ENCODE assay signal across 6 fruit fly cellular contexts in the genomic region with DNA sequence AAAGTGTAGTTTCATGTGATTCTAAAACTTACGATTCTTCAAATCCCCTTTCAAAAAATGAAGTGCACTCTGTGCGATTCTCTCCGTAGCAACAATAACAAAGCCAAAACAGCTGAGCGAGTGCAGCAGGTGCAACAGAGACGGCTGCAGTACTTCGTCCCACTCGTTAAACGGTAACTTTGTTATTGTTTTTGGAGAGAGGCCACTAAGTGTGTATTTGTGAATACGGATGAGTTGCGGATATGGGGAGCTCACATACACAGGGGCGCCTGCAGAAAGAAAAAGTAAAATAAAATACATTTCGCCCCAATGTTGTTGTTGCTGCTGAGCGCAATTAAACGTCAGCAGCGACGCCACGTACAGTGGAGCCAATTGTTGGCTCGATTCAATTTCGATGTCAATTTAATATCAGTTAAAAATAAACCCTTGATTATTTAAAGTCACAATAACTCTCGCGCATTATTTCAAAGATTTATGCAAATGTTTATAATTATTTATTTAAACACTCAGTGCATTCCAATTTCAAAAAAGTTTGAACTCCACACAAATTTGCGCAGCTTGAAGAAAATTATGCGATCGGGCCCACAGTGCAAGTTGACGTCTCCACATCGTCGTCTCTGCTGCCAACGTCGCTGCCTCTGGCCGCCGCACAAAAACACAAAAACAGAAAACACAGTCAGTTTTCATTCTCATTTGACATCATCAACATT.
TF ChIP-seq lines count a peak whose summit lies in the region.

No protein-coding gene starts in this region.

- TF ChIP-seq CTCF in whole organism, embryonic (GFP tag; optimal IDR thresholded peaks at IDR 0.05; lab: Kevin White, UChicago), result peak; percentile 70

TF ChIP-seq in whole organism, 6 proteins besides CTCF, POLR2A, EP300 and RAD21:
- TF ChIP-seq psq (optimal IDR thresholded peaks at IDR 0.05; lab: Kevin White, UChicago), result no peak
- TF ChIP-seq CG8478 (optimal IDR thresholded peaks at IDR 0.05; lab: Kevin White, UChicago), result peak; percentile 59
- no peak for TF ChIP-seq pan (optimal IDR thresholded peaks at IDR 0.05; lab: Kevin White, UChicago)

TF ChIP-seq in whole organism, adult, 20 proteins besides CTCF, POLR2A, EP300 and RAD21 (continues in another document):
- TF ChIP-seq CG1620 (GFP tag; optimal IDR thresholded peaks at IDR 0.05; lab: Kevin White, UChicago) (peak; percentile 99), tj (GFP tag; optimal IDR thresholded peaks at IDR 0.05; lab: Kevin White, UChicago) (peak; percentile 96), ovo (GFP tag; optimal IDR thresholded peaks at IDR 0.05; lab: Kevin White, UChicago) (peak; percentile 99), cic (GFP tag; optimal IDR thresholded peaks at IDR 0.05; lab: Kevin White, UChicago) (peak; percentile 93), CG11617 (GFP tag; optimal IDR thresholded peaks at IDR 0.05; lab: Kevin White, UChicago) (peak; percentile 100), Clk (GFP tag; optimal IDR thresholded peaks at IDR 0.05; lab: Kevin White, UChicago) (peak; percentile 98), bab1 (GFP tag; optimal IDR thresholded peaks at IDR 0.05; lab: Kevin White, UChicago) (peak; percentile 99), CG7045 (GFP tag; optimal IDR thresholded peaks at IDR 0.05; lab: Kevin White, UChicago) (peak; percentile 98), Crg-1 (GFP tag; optimal IDR thresholded peaks at IDR 0.05; lab: Kevin White, UChicago) (peak; percentile 99), Mnt (GFP tag; optimal IDR thresholded peaks at IDR 0.05; lab: Kevin White, UChicago) (peak; percentile 98), cnc (optimal IDR thresholded peaks at IDR 0.05; lab: Kevin White, UChicago) (peak; percentile 40 to 67), Hr96 (GFP tag; optimal IDR thresholded peaks at IDR 0.05; lab: Kevin White, UChicago) (peak; percentile 100), CG33017 (tag; optimal IDR thresholded peaks at IDR 0.05; lab: Kevin White, UChicago) (peak; percentile 97), CG7101 (tag; optimal IDR thresholded peaks at IDR 0.05; lab: Kevin White, UChicago) (peak; percentile 99), kay (GFP tag; lab: Kevin White, UChicago; ENCODE audit: borderline replicate concordance) (peak; percentile 98)

TF ChIP-seq in whole organism, embryonic, 481 proteins besides CTCF, POLR2A, EP300 and RAD21 (continues in another document):
- peak; percentile 92 for TF ChIP-seq crc (GFP tag; optimal IDR thresholded peaks at IDR 0.05; lab: Kevin White, UChicago)
- peak; percentile 98 for TF ChIP-seq Meics (GFP tag; optimal IDR thresholded peaks at IDR 0.05; lab: Kevin White, UChicago)
- peak; percentile 96 to 98 for TF ChIP-seq Hr51 (GFP tag; optimal IDR thresholded peaks at IDR 0.05; lab: Kevin White, UChicago)
- peak; percentile 89; the same call in 2 of the 3 replicates for TF ChIP-seq gce (GFP tag; IDR thresholded peaks at IDR 0.05; lab: Robert Waterston, UW)
- TF ChIP-seq pb (GFP tag; optimal IDR thresholded peaks at IDR 0.05; lab: Kevin White, UChicago), result peak; percentile 95
- TF ChIP-seq Dip3 (GFP tag; optimal IDR thresholded peaks at IDR 0.05; lab: Kevin White, UChicago), result peak; percentile 93
- peak; percentile 96 for TF ChIP-seq Mrtf (GFP tag; IDR thresholded peaks at IDR 0.05; lab: Robert Waterston, UW)
- TF ChIP-seq slbo (GFP tag; IDR thresholded peaks at IDR 0.05; lab: Robert Waterston, UW), result peak; percentile 97
- TF ChIP-seq BtbVII (GFP tag; optimal IDR thresholded peaks at IDR 0.05; lab: Kevin White, UChicago), result peak; percentile 99
- peak; percentile 94 for TF ChIP-seq CG4854 (GFP tag; optimal IDR thresholded peaks at IDR 0.05; lab: Kevin White, UChicago)
- TF ChIP-seq CG18619 (GFP tag; optimal IDR thresholded peaks at IDR 0.05; lab: Kevin White, UChicago), result peak; percentile 98
- TF ChIP-seq cwo (GFP tag; optimal IDR thresholded peaks at IDR 0.05; lab: Kevin White, UChicago), result peak; percentile 96
- peak; percentile 97 for TF ChIP-seq Bteb2 (GFP tag; optimal IDR thresholded peaks at IDR 0.05; lab: Kevin White, UChicago)
- peak; percentile 93 for TF ChIP-seq CG16863 (GFP tag; optimal IDR thresholded peaks at IDR 0.05; lab: Kevin White, UChicago)
- peak; percentile 96 for TF ChIP-seq stc (GFP tag; IDR thresholded peaks at IDR 0.05; lab: Robert Waterston, UW)
- TF ChIP-seq CG15514 (GFP tag; optimal IDR thresholded peaks at IDR 0.05; lab: Kevin White, UChicago), result peak; percentile 94

TF ChIP-seq in whole organism, prepupa, 60 proteins besides CTCF, POLR2A, EP300 and RAD21 (continues in another document):
- peak; percentile 99 for TF ChIP-seq CG10669 (GFP tag; optimal IDR thresholded peaks at IDR 0.05; lab: Kevin White, UChicago)
- peak; percentile 99 for TF ChIP-seq dac (GFP tag; optimal IDR thresholded peaks at IDR 0.05; lab: Kevin White, UChicago)
- peak; percentile 98 for TF ChIP-seq CG10631 (GFP tag; optimal IDR thresholded peaks at IDR 0.05; lab: Kevin White, UChicago)
- peak; percentile 97 for TF ChIP-seq CG7368 (GFP tag; optimal IDR thresholded peaks at IDR 0.05; lab: Kevin White, UChicago)
- TF ChIP-seq CG6163 (GFP tag; IDR thresholded peaks at IDR 0.05; lab: Robert Waterston, UW), result peak; percentile 97
- peak; percentile 99 for TF ChIP-seq svp (GFP tag; lab: Kevin White, UChicago)
- peak; percentile 99 for TF ChIP-seq CG6808 (GFP tag; optimal IDR thresholded peaks at IDR 0.05; lab: Kevin White, UChicago)
- peak; percentile 98 for TF ChIP-seq CG3919 (GFP tag; optimal IDR thresholded peaks at IDR 0.05; lab: Kevin White, UChicago)
- peak; percentile 97 for TF ChIP-seq Gug (GFP tag; IDR thresholded peaks at IDR 0.05; lab: Robert Waterston, UW)
- peak; percentile 99 for TF ChIP-seq CG4318 (GFP tag; optimal IDR thresholded peaks at IDR 0.05; lab: Kevin White, UChicago)
- TF ChIP-seq spab (GFP tag; optimal IDR thresholded peaks at IDR 0.05; lab: Kevin White, UChicago), result peak; percentile 98
- peak; percentile 99 for TF ChIP-seq Hr4 (GFP tag; optimal IDR thresholded peaks at IDR 0.05; lab: Kevin White, UChicago)
- peak; percentile 98 for TF ChIP-seq CG16779 (tag; optimal IDR thresholded peaks at IDR 0.05; lab: Kevin White, UChicago)
- TF ChIP-seq Ets96B (tag; optimal IDR thresholded peaks at IDR 0.05; lab: Kevin White, UChicago), result peak; percentile 97
- peak; percentile 98 for TF ChIP-seq CG3032 (tag; optimal IDR thresholded peaks at IDR 0.05; lab: Kevin White, UChicago)
- peak; percentile 98 for TF ChIP-seq Lpt (GFP tag; optimal IDR thresholded peaks at IDR 0.05; lab: Kevin White, UChicago)
- TF ChIP-seq CG11902 (GFP tag; optimal IDR thresholded peaks at IDR 0.05; lab: Kevin White, UChicago), result peak; percentile 97

TF ChIP-seq in whole organism, pupa, 21 proteins besides CTCF, POLR2A, EP300 and RAD21 (continues in another document):
- TF ChIP-seq Snoo (tag; optimal IDR thresholded peaks at IDR 0.05; lab: Kevin White, UChicago), result peak; percentile 99
- TF ChIP-seq CG17806 (tag; optimal IDR thresholded peaks at IDR 0.05; lab: Kevin White, UChicago), result peak; percentile 97
- peak; percentile 96 for TF ChIP-seq Ets98B (GFP tag; IDR thresholded peaks at IDR 0.05; lab: Robert Waterston, UW)
- TF ChIP-seq CG12605 (GFP tag; IDR thresholded peaks at IDR 0.05; lab: Robert Waterston, UW), result peak; percentile 91
- peak; percentile 98 for TF ChIP-seq CG34367 (tag; optimal IDR thresholded peaks at IDR 0.05; lab: Kevin White, UChicago)
- peak; percentile 98 for TF ChIP-seq CG4496 (GFP tag; IDR thresholded peaks at IDR 0.05; lab: Robert Waterston, UW)
- peak; percentile 92 for TF ChIP-seq D1 (tag; optimal IDR thresholded peaks at IDR 0.05; lab: Kevin White, UChicago)
- peak; percentile 99 for TF ChIP-seq CG8301 (tag; optimal IDR thresholded peaks at IDR 0.05; lab: Kevin White, UChicago)
- peak; percentile 92 for TF ChIP-seq CG10348 (GFP tag; IDR thresholded peaks at IDR 0.05; lab: Robert Waterston, UW)
- peak; percentile 98 for TF ChIP-seq CG32121 (GFP tag; IDR thresholded peaks at IDR 0.05; lab: Robert Waterston, UW)
- peak; percentile 95 for TF ChIP-seq CG13204 (GFP tag; optimal IDR thresholded peaks at IDR 0.05; lab: Kevin White, UChicago)
- TF ChIP-seq CG9948 (tag; optimal IDR thresholded peaks at IDR 0.05; lab: Kevin White, UChicago), result peak; percentile 98
- peak; percentile 39 for TF ChIP-seq EcR (GFP tag; optimal IDR thresholded peaks at IDR 0.05; lab: Kevin White, UChicago)
- peak; percentile 98 for TF ChIP-seq Pif1A (GFP tag; optimal IDR thresholded peaks at IDR 0.05; lab: Kevin White, UChicago)
- peak; percentile 96 for TF ChIP-seq gl (tag; optimal IDR thresholded peaks at IDR 0.05; lab: Kevin White, UChicago)
- TF ChIP-seq CG8159 (tag; optimal IDR thresholded peaks at IDR 0.05; lab: Kevin White, UChicago), result peak; percentile 99
- peak; percentile 99 for TF ChIP-seq CG14655 (GFP tag; optimal IDR thresholded peaks at IDR 0.05; lab: Kevin White, UChicago)
- peak; percentile 99 for TF ChIP-seq CG15710 (tag; optimal IDR thresholded peaks at IDR 0.05; lab: Kevin White, UChicago)

TF ChIP-seq in whole organism, wandering third instar larva, 38 proteins besides CTCF, POLR2A, EP300 and RAD21 (continues in another document):
- TF ChIP-seq Abd-B (GFP tag; optimal IDR thresholded peaks at IDR 0.05; lab: Kevin White, UChicago) (no peak), GATAd (GFP tag; optimal IDR thresholded peaks at IDR 0.05; lab: Kevin White, UChicago) (peak; percentile 68), tai (GFP tag; optimal IDR thresholded peaks at IDR 0.05; lab: Kevin White, UChicago) (peak; percentile 93), CrebA (GFP tag; optimal IDR thresholded peaks at IDR 0.05; lab: Kevin White, UChicago; ENCODE audit: borderline replicate concordance) (no peak), Hnf4 (GFP tag; optimal IDR thresholded peaks at IDR 0.05; lab: Kevin White, UChicago) (peak; percentile 96), CG32264 (GFP tag; optimal IDR thresholded peaks at IDR 0.05; lab: Kevin White, UChicago) (peak; percentile 91), Dif (GFP tag; optimal IDR thresholded peaks at IDR 0.05; lab: Kevin White, UChicago; ENCODE audit: partially characterized antibody) (peak; percentile 26), pan (optimal IDR thresholded peaks at IDR 0.05; lab: Kevin White, UChicago) (no peak), Hr78 (GFP tag; optimal IDR thresholded peaks at IDR 0.05; lab: Kevin White, UChicago) (no peak), ey (GFP tag; optimal IDR thresholded peaks at IDR 0.05; lab: Kevin White, UChicago) (peak; percentile 98), N (GFP tag; optimal IDR thresholded peaks at IDR 0.05; lab: Kevin White, UChicago) (no peak), dmrt93B (GFP tag; optimal IDR thresholded peaks at IDR 0.05; lab: Kevin White, UChicago) (peak; percentile 98), HLH106 (tag; optimal IDR thresholded peaks at IDR 0.05; lab: Kevin White, UChicago) (peak; percentile 98), brk (GFP tag; optimal IDR thresholded peaks at IDR 0.05; lab: Kevin White, UChicago) (peak; percentile 92), foxo (GFP tag; optimal IDR thresholded peaks at IDR 0.05; lab: Kevin White, UChicago) (peak; percentile 84 to 99), woc (GFP tag; optimal IDR thresholded peaks at IDR 0.05; lab: Kevin White, UChicago) (peak; percentile 96), Sp1 (GFP tag; optimal IDR thresholded peaks at IDR 0.05; lab: Kevin White, UChicago) (peak; percentile 99), Jra (GFP tag; optimal IDR thresholded peaks at IDR 0.05; lab: Kevin White, UChicago) (peak; percentile 92), Vsx2 (GFP tag; optimal IDR thresholded peaks at IDR 0.05; lab: Kevin White, UChicago; ENCODE audit: partially characterized antibody) (no peak)
